Fruit fly (Drosophila melanogaster): ENCODE data around the gene CG7168.

The CG7168 gene

DNA sequence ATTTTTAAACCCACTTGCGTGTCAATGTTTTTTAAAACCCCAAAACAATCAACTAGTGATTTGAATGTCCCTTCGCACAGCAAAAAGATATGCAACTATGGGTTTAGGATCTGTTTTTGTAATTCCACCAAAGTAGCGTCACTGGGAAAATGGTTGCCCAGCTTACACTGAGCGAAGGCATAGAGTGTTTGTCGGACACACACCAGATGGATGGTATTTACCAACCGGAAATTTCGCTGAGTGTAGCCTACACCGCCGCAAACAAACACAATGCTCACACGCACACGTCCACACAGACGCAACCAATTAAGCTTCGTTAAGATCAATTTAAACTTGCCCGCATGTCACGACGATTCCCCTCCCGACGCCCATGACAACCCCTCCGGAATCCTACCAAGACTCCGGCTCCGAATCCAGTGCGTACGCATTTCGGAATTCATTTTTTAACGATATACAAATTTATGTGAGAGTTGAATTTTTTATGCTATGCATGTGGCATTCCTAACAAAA, 2.9 kb upstream of the CG7168 start:
- TF ChIP-seq crc (GFP tag; optimal IDR thresholded peaks at IDR 0.05) (no peak), rib (GFP tag; IDR thresholded peaks at IDR 0.05) (no peak), bowl (GFP tag; IDR thresholded peaks at IDR 0.05) (0 out of 2 replicates have a peak, but pooled peaks have one; percentile 20), ci (GFP tag; IDR thresholded peaks at IDR 0.05) (peak; percentile 49; the same call in 1 of the 3 replicates), CG17328 (GFP tag; IDR thresholded peaks at IDR 0.05) (0 out of 2 replicates have a peak, but pooled peaks have one; percentile 13), otp (GFP tag; IDR thresholded peaks at IDR 0.05) (0 out of 3 replicates have a peak, but pooled peaks have one; percentile 51), ase (GFP tag; IDR thresholded peaks at IDR 0.05) (no peak), CG2202 (tag; optimal IDR thresholded peaks at IDR 0.05) (no peak), D19B (GFP tag; optimal IDR thresholded peaks at IDR 0.05) (no peak), inv (GFP tag; IDR thresholded peaks at IDR 0.05; ENCODE audit: partially characterized antibody) (no peak), Rfx (GFP tag; IDR thresholded peaks at IDR 0.05) (peak; percentile 31; the same call in 1 of the 2 replicates), zen2 (GFP tag; IDR thresholded peaks at IDR 0.05; ENCODE audit: partially characterized antibody) (no peak), zen (tag; optimal IDR thresholded peaks at IDR 0.05) (no peak), zf30C (GFP tag; optimal IDR thresholded peaks at IDR 0.05) (peak; percentile 48), Ada2b (GFP tag; IDR thresholded peaks at IDR 0.05) (0 out of 2 replicates have a peak, but pooled peaks have one; percentile 6), CG7839 (tag; optimal IDR thresholded peaks at IDR 0.05) (no peak), aop (GFP tag; IDR thresholded peaks at IDR 0.05) (no peak), repo (GFP tag; optimal IDR thresholded peaks at IDR 0.05) (peak; percentile 91), Ptx1 (GFP tag; IDR thresholded peaks at IDR 0.05) (no peak), Mrtf (GFP tag; IDR thresholded peaks at IDR 0.05) (0 out of 3 replicates have a peak, but pooled peaks have one; percentile 13), dysf (GFP tag; IDR thresholded peaks at IDR 0.05) (0 out of 3 replicates have a peak, but pooled peaks have one; percentile 34), CG2120 (GFP tag; optimal IDR thresholded peaks at IDR 0.05) (peak; percentile 35), CG1792 (GFP tag; optimal IDR thresholded peaks at IDR 0.05) (no peak), chm (GFP tag; IDR thresholded peaks at IDR 0.05) (peak; percentile 10; the same call in 1 of the 2 replicates), vvl (GFP tag; IDR thresholded peaks at IDR 0.05) (peak; percentile 31; the same call in 1 of the 2 replicates), Abd-B (GFP tag; optimal IDR thresholded peaks at IDR 0.05) (no peak), CG17612 (GFP tag; IDR thresholded peaks at IDR 0.05) (no peak), Scr (GFP tag; IDR thresholded peaks at IDR 0.05; ENCODE audit: partially characterized antibody) (no peak), Med (GFP tag) (peak; percentile 56), CG6813 (GFP tag; optimal IDR thresholded peaks at IDR 0.05) (no peak), slbo (GFP tag; IDR thresholded peaks at IDR 0.05) (peak; percentile 24; the same call in 1 of the 2 replicates), Dad (GFP tag; optimal IDR thresholded peaks at IDR 0.05) (no peak), CG4282 (GFP tag; optimal IDR thresholded peaks at IDR 0.05) (no peak), CG12769 (tag; optimal IDR thresholded peaks at IDR 0.05) (no peak), ranshi (GFP tag; IDR thresholded peaks at IDR 0.05) (0 out of 2 replicates have a peak, but pooled peaks have one; percentile 21), Nf-YA (GFP tag; IDR thresholded peaks at IDR 0.05) (0 out of 2 replicates have a peak, but pooled peaks have one; percentile 23), CG4360 (GFP tag; IDR thresholded peaks at IDR 0.05) (no peak), ttk (GFP tag; IDR thresholded peaks at IDR 0.05) (0 out of 2 replicates have a peak, but pooled peaks have one; percentile 28), CG3995 (GFP tag; optimal IDR thresholded peaks at IDR 0.05) (no peak), mam (GFP tag; optimal IDR thresholded peaks at IDR 0.05) (peak; percentile 6), sisA (GFP tag; IDR thresholded peaks at IDR 0.05) (0 out of 2 replicates have a peak, but pooled peaks have one; percentile 15), sr (GFP tag; IDR thresholded peaks at IDR 0.05) (no peak), CG32772 (GFP tag; IDR thresholded peaks at IDR 0.05) (no peak), CG32532 (GFP tag; IDR thresholded peaks at IDR 0.05) (peak; percentile 58; the same call in 1 of the 2 replicates), esg (GFP tag; conservative IDR thresholded peaks at IDR 0.05) (no peak), CG1832 (GFP tag; optimal IDR thresholded peaks at IDR 0.05) (no peak), CG3726 (GFP tag; IDR thresholded peaks at IDR 0.05) (no peak), pzg (GFP tag; optimal IDR thresholded peaks at IDR 0.05) (no peak), row (GFP tag; IDR thresholded peaks at IDR 0.05) (peak; percentile 43; the same call in 1 of the 3 replicates), gcm (GFP tag; optimal IDR thresholded peaks at IDR 0.05) (peak; percentile 70), Xrp1 (GFP tag; IDR thresholded peaks at IDR 0.05) (0 out of 2 replicates have a peak, but pooled peaks have one; percentile 18)

All from whole organism, embryonic.